Fruit fly (Drosophila melanogaster): Measurements from ENCODE around the gene Cyp28d1.
A peak's percentile ranks its signal among the peaks of the same experiment; 100 is the strongest.

Gene Cyp28d1

dm6 chr2L:5261223-5261984, 51.1 kb downstream of the Cyp28d1 start (continued):
- TF ChIP-seq E2f2 (GFP tag; IDR thresholded peaks at IDR 0.05) (0 out of 2 replicates have a peak, but pooled peaks have one; percentile 27), chinmo (GFP tag; IDR thresholded peaks at IDR 0.05; ENCODE audit: partially characterized antibody) (0 out of 4 replicates have a peak, but pooled peaks have one; percentile 23), CG8924 (tag; optimal IDR thresholded peaks at IDR 0.05) (peak; percentile 19), Dll (GFP tag; IDR thresholded peaks at IDR 0.05; ENCODE audit: partially characterized antibody) (0 out of 4 replicates have a peak, but pooled peaks have one; percentile 20), trh (GFP tag; optimal IDR thresholded peaks at IDR 0.05) (peak; percentile 8), ci (GFP tag; IDR thresholded peaks at IDR 0.05) (peak; percentile 71; the same call in 1 of the 3 replicates), Hsf (GFP tag; optimal IDR thresholded peaks at IDR 0.05) (peak; percentile 31), ind (GFP tag; optimal IDR thresholded peaks at IDR 0.05) (peak; percentile 12), Ptx1 (GFP tag; IDR thresholded peaks at IDR 0.05) (peak; percentile 50), CG16863 (GFP tag; optimal IDR thresholded peaks at IDR 0.05) (peak; percentile 22), CG4707 (GFP tag; optimal IDR thresholded peaks at IDR 0.05) (peak; percentile 39), CG8388 (GFP tag; optimal IDR thresholded peaks at IDR 0.05) (peak; percentile 9), Rfx (GFP tag; IDR thresholded peaks at IDR 0.05) (0 out of 2 replicates have a peak, but pooled peaks have one; percentile 17), tll (GFP tag; optimal IDR thresholded peaks at IDR 0.05) (no peak), dmrt99B (tag; optimal IDR thresholded peaks at IDR 0.05) (no peak), fd96Cb (tag; optimal IDR thresholded peaks at IDR 0.05) (peak; percentile 16), Pdp1 (GFP tag; optimal IDR thresholded peaks at IDR 0.05) (peak in 1 of 2 experiments; percentile 26), CG11696 (GFP tag; IDR thresholded peaks at IDR 0.05) (0 out of 2 replicates have a peak, but pooled peaks have one; percentile 41), D19B (GFP tag; optimal IDR thresholded peaks at IDR 0.05) (no peak), CG18599 (GFP tag; optimal IDR thresholded peaks at IDR 0.05) (peak; percentile 25), zen (tag; optimal IDR thresholded peaks at IDR 0.05) (no peak), CG30431 (GFP tag; optimal IDR thresholded peaks at IDR 0.05) (peak; percentile 23), CG1792 (GFP tag; optimal IDR thresholded peaks at IDR 0.05) (no peak), CG15601 (tag; optimal IDR thresholded peaks at IDR 0.05) (peak; percentile 27), NfI (GFP tag; optimal IDR thresholded peaks at IDR 0.05) (peak; percentile 16), CG6813 (GFP tag; optimal IDR thresholded peaks at IDR 0.05) (peak; percentile 33), phol (tag; optimal IDR thresholded peaks at IDR 0.05) (peak; percentile 53), fu2 (GFP tag; optimal IDR thresholded peaks at IDR 0.05) (no peak), CG4820 (GFP tag; optimal IDR thresholded peaks at IDR 0.05) (peak; percentile 34), CG10959 (GFP tag; IDR thresholded peaks at IDR 0.05) (peak; percentile 47; the same call in 1 of the 2 replicates), corto (GFP tag; optimal IDR thresholded peaks at IDR 0.05) (peak; percentile 74), stwl (tag; optimal IDR thresholded peaks at IDR 0.05) (peak; percentile 19), lbe (GFP tag; optimal IDR thresholded peaks at IDR 0.05) (peak; percentile 81), Blimp-1 (GFP tag; optimal IDR thresholded peaks at IDR 0.05) (peak; percentile 59), Trl (optimal IDR thresholded peaks at IDR 0.05) (no peak), Trl (GFP tag; optimal IDR thresholded peaks at IDR 0.05) (peak; percentile 13), gsb-n (tag; optimal IDR thresholded peaks at IDR 0.05) (peak; percentile 41), scrt (GFP tag; optimal IDR thresholded peaks at IDR 0.05) (peak; percentile 10), CG17361 (GFP tag; IDR thresholded peaks at IDR 0.05) (peak; percentile 52; the same call in 1 of the 3 replicates), zen2 (GFP tag; IDR thresholded peaks at IDR 0.05; ENCODE audit: partially characterized antibody) (no peak), Side (GFP tag; optimal IDR thresholded peaks at IDR 0.05) (peak; percentile 0), dm (GFP tag; optimal IDR thresholded peaks at IDR 0.05) (no peak), Antp (GFP tag; optimal IDR thresholded peaks at IDR 0.05) (peak; percentile 16), gro (GFP tag; optimal IDR thresholded peaks at IDR 0.05) (no peak), CG30403 (GFP tag; optimal IDR thresholded peaks at IDR 0.05) (peak; percentile 10), gcm2 (GFP tag; optimal IDR thresholded peaks at IDR 0.05) (no peak), CG9215 (GFP tag; IDR thresholded peaks at IDR 0.05) (no peak), CG6254 (GFP tag; optimal IDR thresholded peaks at IDR 0.05) (peak; percentile 30)

Measured in whole organism, embryonic.